Fruit fly (Drosophila melanogaster) whole organism, prepupa: ENCODE data around the gene CG4911.

ENCODE experiments used
- CG34406 ChIP-seq: fragments of 200-800 bp; sonication (Bioruptor generic); optimal IDR thresholded peaks from 3 replicates; lab custom pipeline; 2016; ENCODE audit warnings: missing biosample characterization, missing genetic modification characterization
- fkh ChIP-seq: fragments of 200-800 bp; sonication (Bioruptor generic); optimal IDR thresholded peaks from 3 replicates; lab custom pipeline; 2017; ENCODE audit warnings: missing biosample characterization, mild to moderate bottlenecking, missing genetic modification characterization, moderate library complexity

dm6 chr3L:9029183-9029789 is 43.2 kb downstream of the CG4911 start:
- no peak for TF ChIP-seq fkh (GFP tag; lab: Kevin White, UChicago)
- TF ChIP-seq CG34406 (GFP tag; lab: Kevin White, UChicago): no peak
